Worm (Caenorhabditis elegans) whole organism, L4/young adult: ENCODE data around the gene cest-5.1.

Source experiments
- W03F9.2 ChIP-seq: fragments of 150-350 bp; optimal IDR thresholded peaks from 2 replicates; lab custom pipeline; 2014; ENCODE audit warnings: missing biosample characterization, missing genetic modification characterization
- dao-5 ChIP-seq: sonication (generic microtip); optimal IDR thresholded peaks from 2 replicates; lab custom pipeline; 2016; ENCODE audit warnings: missing genotype, missing genetic modification characterization, moderate library complexity, missing compliant biosample characterization
- him-1 ChIP-seq: sonication (generic microtip); optimal IDR thresholded peaks from 2 replicates; lab custom pipeline; 2016; ENCODE audit warnings: missing genotype, missing genetic modification reagents, missing genetic modification characterization, missing compliant biosample characterization

DNA sequence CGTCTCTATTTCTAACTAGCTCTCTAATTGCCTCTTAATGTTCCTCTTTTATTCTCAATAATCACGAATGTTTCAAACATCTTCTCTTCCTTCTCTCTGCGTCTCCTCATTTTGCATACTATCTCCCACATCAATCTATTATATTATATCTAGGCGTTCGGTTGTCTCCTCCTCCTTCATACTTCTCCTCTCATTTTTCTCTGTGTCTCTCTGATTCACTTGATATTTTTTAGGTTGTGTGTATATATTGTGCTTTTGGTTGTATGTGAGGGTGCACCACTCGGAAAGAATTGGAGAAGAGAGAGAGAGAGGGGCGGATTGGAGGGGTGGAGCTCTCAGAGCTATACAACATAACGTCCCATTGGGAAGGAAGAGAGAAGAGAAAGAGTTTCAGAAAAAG, 17.1 kb upstream of the cest-5.1 start:
- no peak for TF ChIP-seq dao-5 (tag; lab: Kevin White, UChicago)
- no peak for TF ChIP-seq him-1 (tag; lab: Kevin White, UChicago)
- TF ChIP-seq W03F9.2 (tag; lab: Kevin White, UChicago) = no peak
